Worm (Caenorhabditis elegans) whole organism, L1 larva: ENCODE data around the gene vhp-1.

Source experiments
- F16B12.6 ChIP-seq: fragments of 150-350 bp; optimal IDR thresholded peaks from 2 replicates; lab custom pipeline; 2014; ENCODE audit warnings: missing biosample characterization, missing genetic modification characterization
- blmp-1 ChIP-seq: fragments of 150-350 bp; optimal IDR thresholded peaks from 2 replicates; lab custom pipeline; 2014; ENCODE audit warnings: missing biosample characterization, missing genetic modification characterization
- ceh-8 ChIP-seq: fragments of 200-800 bp; sonication (Bioruptor generic); optimal IDR thresholded peaks from 2 replicates; lab custom pipeline; 2018; ENCODE audit warnings: mild to moderate bottlenecking, missing genetic modification characterization, moderate library complexity, missing compliant biosample characterization
- ceh-88 ChIP-seq: fragments of 200-800 bp; sonication (Bioruptor generic); IDR thresholded peaks from 2 replicates; pipeline ENCODE4 v1.3.6; 2022; ENCODE audit warnings: missing genetic modification characterization, missing compliant biosample characterization
- ces-1 ChIP-seq: fragments of 150-350 bp; optimal IDR thresholded peaks from 2 replicates; lab custom pipeline; 2014; ENCODE audit warnings: missing biosample characterization, missing genetic modification reagents, missing genetic modification characterization
- dsc-1 ChIP-seq: sonication (generic microtip); optimal IDR thresholded peaks from 2 replicates; lab custom pipeline; 2016; ENCODE audit warnings: mild to moderate bottlenecking, missing genetic modification characterization, missing compliant biosample characterization
- efl-1 ChIP-seq, 4 experiments: fragments of 150-350 bp; optimal IDR thresholded peaks in 3 of 4; peaks in 1 of 4; 1 replicate in 1 of 4; 2 replicates in 3 of 4; lab custom pipeline; 2014; ENCODE audit warnings: missing biosample characterization in 2 of 4, missing genetic modification characterization in 2 of 4, missing genetic modification reagents in 2 of 4
- egl-27 ChIP-seq, 2 experiments: fragments of 150-350 bp in 1 of 2; sonication (generic microtip); optimal IDR thresholded peaks; 3 replicates each; lab custom pipeline; 2017 to 2018; ENCODE audit warnings: missing biosample characterization in 2 of 2, missing genetic modification characterization in 2 of 2, missing genetic modification reagents in 2 of 2
- elt-2 ChIP-seq: sonication (generic microtip); optimal IDR thresholded peaks from 2 replicates; lab custom pipeline; 2016; ENCODE audit warnings: missing genetic modification characterization, mild to moderate bottlenecking, inconsistent platforms, missing compliant biosample characterization, missing genetic modification reagents
- elt-3 ChIP-seq, 6 experiments: fragments of 150-350 bp in 1 of 6; sonication (generic microtip); optimal IDR thresholded peaks; 2 replicates each; lab custom pipeline; 2017 to 2018; ENCODE audit warnings: missing biosample characterization in 6 of 6, missing genetic modification characterization in 6 of 6, inconsistent platforms in 1 of 6
- ets-5 ChIP-seq: fragments of 200-800 bp; sonication (Bioruptor generic); IDR thresholded peaks from 2 replicates; pipeline ENCODE4 v1.3.6; 2022; ENCODE audit warnings: missing genetic modification characterization, missing compliant biosample characterization
- fkh-10 ChIP-seq: sonication (generic microtip); optimal IDR thresholded peaks from 2 replicates; lab custom pipeline; 2017; ENCODE audit warnings: missing biosample characterization, missing genetic modification reagents, missing genetic modification characterization
- fkh-4 ChIP-seq: sonication (generic microtip); optimal IDR thresholded peaks from 2 replicates; lab custom pipeline; 2016; ENCODE audit warnings: missing compliant biosample characterization, missing genetic modification characterization, borderline replicate concordance
- grh-1 ChIP-seq: fragments of 200-800 bp; sonication (Bioruptor generic); IDR thresholded peaks from 2 replicates; pipeline ENCODE4 v1.3.6; 2022; ENCODE audit warnings: missing genetic modification reagents, missing genetic modification characterization, missing compliant biosample characterization
- hpl-2 ChIP-seq: fragments of 150-350 bp; optimal IDR thresholded peaks from 2 replicates; lab custom pipeline; 2014; ENCODE audit warnings: missing biosample characterization, missing genetic modification reagents, missing genetic modification characterization
- irx-1 ChIP-seq: sonication (generic microtip); optimal IDR thresholded peaks from 2 replicates; lab custom pipeline; 2016; ENCODE audit warnings: missing genetic modification characterization, missing compliant biosample characterization
- jun-1 ChIP-seq: fragments of 150-350 bp; optimal IDR thresholded peaks from 2 replicates; lab custom pipeline; 2014; ENCODE audit warnings: missing biosample characterization, missing genetic modification reagents, missing genetic modification characterization
- lin-13 ChIP-seq: fragments of 150-350 bp; optimal IDR thresholded peaks from 2 replicates; lab custom pipeline; 2014; ENCODE audit warnings: missing biosample characterization, missing genetic modification reagents, missing genetic modification characterization
- lin-14 ChIP-seq: fragments of 200-800 bp; sonication (Bioruptor generic); optimal IDR thresholded peaks from 2 replicates; lab custom pipeline; 2018; ENCODE audit warnings: mild to moderate bottlenecking, missing genetic modification characterization, moderate library complexity, missing compliant biosample characterization
- lin-35 ChIP-seq, 2 experiments: fragments of 150-350 bp; optimal IDR thresholded peaks; 2 replicates each; lab custom pipeline; 2014; ENCODE audit warnings: missing biosample characterization in 2 of 2, missing genetic modification characterization in 2 of 2, missing genetic modification reagents in 2 of 2
- lin-39 ChIP-seq: fragments of 150-350 bp; optimal IDR thresholded peaks from 2 replicates; lab custom pipeline; 2014; ENCODE audit warnings: missing biosample characterization, missing genetic modification reagents, missing genetic modification characterization
- lir-3 ChIP-seq: sonication (generic microtip); optimal IDR thresholded peaks from 2 replicates; lab custom pipeline; 2016; ENCODE audit warnings: mild to moderate bottlenecking, missing genetic modification characterization, moderate library complexity, missing compliant biosample characterization; ENCODE audit not compliant: poor library complexity
- nhr-11 ChIP-seq: fragments of 150-350 bp; optimal IDR thresholded peaks from 2 replicates; lab custom pipeline; 2014; ENCODE audit warnings: missing biosample characterization, missing genetic modification characterization
- nhr-19 ChIP-seq: fragments of 200-800 bp; sonication (Bioruptor generic); conservative IDR thresholded peaks from 2 replicates; pipeline ENCODE4 v1.3.6; 2022; ENCODE audit warnings: missing genetic modification characterization, missing compliant biosample characterization
- nhr-20 ChIP-seq: sonication (generic microtip); optimal IDR thresholded peaks from 2 replicates; lab custom pipeline; 2016; ENCODE audit warnings: mild to moderate bottlenecking, missing genetic modification characterization, missing compliant biosample characterization
- nhr-237 ChIP-seq: fragments of 150-350 bp; optimal IDR thresholded peaks from 2 replicates; lab custom pipeline; 2014; ENCODE audit warnings: missing biosample characterization, missing genetic modification characterization
- nhr-47 ChIP-seq: sonication (generic microtip); optimal IDR thresholded peaks from 2 replicates; lab custom pipeline; 2016; ENCODE audit warnings: mild to moderate bottlenecking, missing genetic modification characterization, moderate library complexity, missing compliant biosample characterization
- nhr-71 ChIP-seq: sonication (generic microtip); optimal IDR thresholded peaks from 2 replicates; lab custom pipeline; 2016; ENCODE audit warnings: mild to moderate bottlenecking, missing genetic modification characterization, moderate library complexity, missing compliant biosample characterization
- nhr-77 ChIP-seq: fragments of 150-350 bp; optimal IDR thresholded peaks from 2 replicates; lab custom pipeline; 2014; ENCODE audit warnings: missing biosample characterization, missing genetic modification characterization
- nhr-85 ChIP-seq: sonication (generic microtip); peaks from one replicate; lab custom pipeline; 2016; ENCODE audit warnings: missing genetic modification characterization, inconsistent platforms, missing compliant biosample characterization
- nhr-90 ChIP-seq: sonication (generic microtip); optimal IDR thresholded peaks from 2 replicates; lab custom pipeline; 2016; ENCODE audit warnings: mild to moderate bottlenecking, missing genetic modification characterization, missing compliant biosample characterization; ENCODE audit not compliant: poor library complexity
- pag-3 ChIP-seq: sonication (generic microtip); optimal IDR thresholded peaks from 2 replicates; lab custom pipeline; 2017; ENCODE audit warnings: missing genetic modification characterization, mild to moderate bottlenecking, missing compliant biosample characterization, antibody characterized with exemption, borderline replicate concordance; ENCODE audit not compliant: insufficient read depth
- pax-3 ChIP-seq: fragments of 200-800 bp; sonication (Bioruptor generic); optimal IDR thresholded peaks from 2 replicates; lab custom pipeline; 2018; ENCODE audit warnings: mild to moderate bottlenecking, missing genetic modification characterization, moderate library complexity, missing compliant biosample characterization
- pqm-1 ChIP-seq: sonication (generic microtip); optimal IDR thresholded peaks from 3 replicates; lab custom pipeline; 2017; ENCODE audit warnings: missing biosample characterization, missing genetic modification characterization
- skn-1 ChIP-seq: fragments of 150-350 bp; optimal IDR thresholded peaks from 2 replicates; lab custom pipeline; 2014; ENCODE audit warnings: missing biosample characterization, missing genetic modification characterization
- snu-23 ChIP-seq: sonication (generic microtip); optimal IDR thresholded peaks from 2 replicates; lab custom pipeline; 2016; ENCODE audit warnings: missing genetic modification characterization, missing compliant biosample characterization
- sptf-1 ChIP-seq: fragments of 150-350 bp; optimal IDR thresholded peaks from 2 replicates; lab custom pipeline; 2014; ENCODE audit warnings: missing biosample characterization, missing genetic modification characterization
- sup-37 ChIP-seq: fragments of 200-800 bp; sonication (Bioruptor generic); optimal IDR thresholded peaks from 2 replicates; lab custom pipeline; 2018; ENCODE audit warnings: mild to moderate bottlenecking, missing genetic modification characterization, missing compliant biosample characterization
- swsn-7 ChIP-seq: sonication (generic microtip); optimal IDR thresholded peaks from 2 replicates; lab custom pipeline; 2016; ENCODE audit warnings: missing genetic modification characterization, missing compliant biosample characterization
- tbx-2 ChIP-seq: sonication (generic microtip); optimal IDR thresholded peaks from 2 replicates; lab custom pipeline; 2016; ENCODE audit warnings: missing genetic modification characterization, missing compliant biosample characterization
- tlp-1 ChIP-seq: fragments of 150-350 bp; optimal IDR thresholded peaks from 2 replicates; lab custom pipeline; 2014; ENCODE audit warnings: missing biosample characterization, missing genetic modification characterization
- unc-130 ChIP-seq: fragments of 150-350 bp; optimal IDR thresholded peaks from 2 replicates; lab custom pipeline; 2017; ENCODE audit warnings: missing biosample characterization, missing genetic modification characterization, inconsistent platforms
- unc-30 ChIP-seq: sonication (generic microtip); optimal IDR thresholded peaks from 2 replicates; lab custom pipeline; 2017; ENCODE audit warnings: missing biosample characterization, missing genetic modification characterization
- unc-62 ChIP-seq: fragments of 150-350 bp; optimal IDR thresholded peaks from 2 replicates; lab custom pipeline; 2014; ENCODE audit warnings: missing biosample characterization, missing genetic modification reagents, missing genetic modification characterization
- unc-86 ChIP-seq: sonication (generic microtip); optimal IDR thresholded peaks from 2 replicates; lab custom pipeline; 2016; ENCODE audit warnings: missing genetic modification characterization, missing compliant biosample characterization
- xbp-1 ChIP-seq: sonication (generic microtip); optimal IDR thresholded peaks from 2 replicates; lab custom pipeline; 2016; ENCODE audit warnings: missing genetic modification characterization, missing compliant biosample characterization
- zip-4 ChIP-seq: fragments of 200-800 bp; sonication (Bioruptor generic); optimal IDR thresholded peaks from 2 replicates; lab custom pipeline; 2018; ENCODE audit warnings: mild to moderate bottlenecking, missing genetic modification characterization, moderate library complexity, missing compliant biosample characterization
- ztf-4 ChIP-seq: fragments of 150-350 bp; optimal IDR thresholded peaks from 2 replicates; lab custom pipeline; 2014; ENCODE audit warnings: missing biosample characterization, missing genetic modification characterization

vhp-1 gene

DNA sequence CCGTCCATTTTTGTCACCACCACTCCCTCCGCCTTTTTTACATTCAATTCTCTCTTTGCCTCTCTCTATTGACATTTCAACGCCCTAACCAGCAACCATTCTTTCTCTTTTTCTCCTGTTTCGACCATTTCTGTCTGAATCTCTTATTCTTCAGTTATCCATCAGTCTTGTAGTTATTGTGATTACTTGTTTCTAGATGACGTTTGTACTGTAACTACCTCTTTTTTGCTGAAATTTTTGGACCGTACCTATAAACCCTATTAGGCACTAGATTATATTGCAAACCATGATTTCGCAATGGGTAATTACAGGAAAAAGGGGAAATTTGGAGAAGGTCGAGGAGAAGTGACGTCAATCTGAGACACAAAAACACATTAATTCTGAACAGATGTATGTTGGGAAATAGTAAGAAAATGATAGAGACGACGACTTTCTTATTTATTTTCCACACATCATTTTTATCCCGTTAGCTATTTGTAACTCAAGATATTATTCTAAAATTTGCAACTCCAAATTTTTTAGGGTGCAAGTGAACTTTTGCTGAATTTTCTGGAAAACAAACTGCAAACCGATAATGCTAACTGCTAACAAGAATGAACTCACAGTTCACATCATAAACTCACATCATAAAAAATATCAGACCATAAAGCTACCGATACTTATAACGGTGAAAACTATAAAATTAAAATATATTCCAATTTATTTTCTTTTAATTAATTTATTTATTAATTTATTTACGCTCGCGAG, 2.7 kb upstream of the vhp-1 start (continued):
- TF ChIP-seq sptf-1 (tag; lab: Kevin White, UChicago) (no peak), tbx-2 (tag; lab: Kevin White, UChicago) (no peak)

DNA sequence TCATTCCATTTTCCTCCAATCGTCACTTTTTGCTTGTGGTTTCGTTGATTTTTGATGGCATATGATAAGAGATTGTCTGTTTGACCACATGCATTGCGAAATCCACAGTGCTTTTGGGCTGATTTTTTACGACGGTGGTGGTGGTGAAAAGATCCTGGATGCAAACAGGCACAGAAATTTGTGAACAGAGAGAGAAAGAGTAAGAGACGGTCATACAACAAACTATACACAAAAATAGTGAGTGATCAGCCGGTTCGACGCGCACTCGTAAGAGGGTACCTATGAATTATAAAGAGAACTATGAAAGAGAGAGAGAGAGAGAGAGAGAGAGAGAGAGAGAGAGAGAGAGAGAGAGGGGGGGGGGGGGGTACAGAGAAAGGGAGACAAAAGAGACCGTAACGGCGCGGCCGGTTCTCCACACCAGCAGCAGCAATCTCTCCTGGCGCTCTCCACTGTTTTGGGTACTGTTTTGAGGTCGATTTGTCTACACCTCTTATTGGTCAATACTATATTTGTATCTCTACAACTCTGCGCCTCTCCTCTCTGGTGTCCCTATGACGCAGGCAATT, 1.3 kb upstream of the vhp-1 start:
- TF ChIP-seq unc-30 (no peak), egl-27 (tag; optimal IDR thresholded peaks at IDR 0.05; lab: Kevin White, UChicago) (peak in 1 of 2 experiments; percentile 42), blmp-1 (tag; lab: Kevin White, UChicago) (peak; percentile 50), grh-1 (GFP tag; lab: Robert Waterston, UW) (peak; percentile 90), pag-3 (no peak), pqm-1 (peak; percentile 20), nhr-90 (peak; percentile 77), sup-37 (GFP tag; lab: Kevin White, UChicago) (peak; percentile 56), sptf-1 (tag; lab: Kevin White, UChicago) (no peak), pax-3 (peak; percentile 36), unc-86 (no peak), nhr-20 (tag; lab: Kevin White, UChicago) (peak; percentile 86), nhr-85 (peak; percentile 100), nhr-11 (tag; lab: Kevin White, UChicago) (peak; percentile 4), tlp-1 (tag; lab: Kevin White, UChicago) (no peak), dsc-1 (no peak), irx-1 (peak; percentile 1), lir-3 (tag; lab: Kevin White, UChicago) (no peak), ceh-88 (no peak), ets-5 (no peak), nhr-19 (GFP tag; lab: Robert Waterston, UW) (peak; percentile 72), lin-14 (GFP tag; lab: Kevin White, UChicago) (peak; percentile 88), nhr-47 (tag; lab: Kevin White, UChicago) (peak; percentile 59), lin-35 (GFP tag; optimal IDR thresholded peaks at IDR 0.05; lab: Kevin White, UChicago) (peak; percentile 51 to 52), ces-1 (GFP tag; lab: Kevin White, UChicago) (no peak), elt-2 (tag; lab: Kevin White, UChicago) (peak; percentile 87), efl-1 (optimal IDR thresholded peaks at IDR 0.05; lab: Kevin White, UChicago) (peak; percentile 42 to 43), efl-1 (GFP tag; optimal IDR thresholded peaks at IDR 0.05 in 1 of 2; lab: Kevin White, UChicago) (peak in 1 of 2 experiments; percentile 91), elt-3 (tag; optimal IDR thresholded peaks at IDR 0.05; lab: Kevin White, UChicago) (peak in 5 of 6 experiments; percentile 36 to 92 (median 65)), unc-130 (tag; lab: Kevin White, UChicago) (no peak), jun-1 (tag; lab: Kevin White, UChicago) (peak; percentile 26), nhr-71 (tag; lab: Kevin White, UChicago) (peak; percentile 83), ceh-8 (GFP tag; lab: Kevin White, UChicago) (peak; percentile 60), fkh-4 (tag; lab: Kevin White, UChicago) (no peak), unc-62 (GFP tag; lab: Kevin White, UChicago) (no peak), nhr-237 (tag; lab: Kevin White, UChicago) (peak; percentile 20), snu-23 (peak; percentile 76), zip-4 (GFP tag; lab: Kevin White, UChicago) (peak; percentile 41), nhr-77 (tag; lab: Kevin White, UChicago) (peak; percentile 66), swsn-7 (tag; lab: Kevin White, UChicago) (peak; percentile 59), xbp-1 (tag; lab: Kevin White, UChicago) (peak; percentile 40), lin-13 (GFP tag; lab: Kevin White, UChicago) (peak; percentile 14), lin-39 (tag; lab: Kevin White, UChicago) (no peak), ztf-4 (tag; lab: Kevin White, UChicago) (peak; percentile 33), fkh-10 (GFP tag; lab: Kevin White, UChicago) (no peak), hpl-2 (GFP tag; lab: Kevin White, UChicago) (peak; percentile 18), F16B12.6 (tag; lab: Kevin White, UChicago) (no peak), skn-1 (tag; lab: Kevin White, UChicago) (peak; percentile 39)
